Worm (Caenorhabditis elegans) whole organism, L1 larva: ENCODE measurements around the gene T22D1.3.

ENCODE experiments used
- ceh-90 ChIP-seq: sonication (generic microtip); optimal IDR thresholded peaks from 2 replicates; lab custom pipeline; 2016; ENCODE audit warnings: missing genetic modification characterization, missing compliant biosample characterization
- elt-3 ChIP-seq, 6 experiments: fragments of 150-350 bp in 1 of 6; sonication (generic microtip); optimal IDR thresholded peaks; 2 replicates each; lab custom pipeline; 2017 to 2018; ENCODE audit warnings: missing biosample characterization in 6 of 6, missing genetic modification characterization in 6 of 6, inconsistent platforms in 1 of 6
- hlh-4 ChIP-seq: sonication (generic microtip); optimal IDR thresholded peaks from 2 replicates; lab custom pipeline; 2016; ENCODE audit warnings: mild to moderate bottlenecking, missing genetic modification characterization, missing compliant biosample characterization
- nhr-19 ChIP-seq: fragments of 200-800 bp; sonication (Bioruptor generic); conservative IDR thresholded peaks from 2 replicates; pipeline ENCODE4 v1.3.6; 2022; ENCODE audit warnings: missing genetic modification characterization, missing compliant biosample characterization
- nhr-237 ChIP-seq: fragments of 150-350 bp; optimal IDR thresholded peaks from 2 replicates; lab custom pipeline; 2014; ENCODE audit warnings: missing biosample characterization, missing genetic modification characterization
- rnt-1 ChIP-seq: sonication (generic microtip); optimal IDR thresholded peaks from 2 replicates; lab custom pipeline; 2016; ENCODE audit warnings: mild to moderate bottlenecking, missing genetic modification characterization, moderate library complexity, missing compliant biosample characterization
- tbx-2 ChIP-seq: sonication (generic microtip); optimal IDR thresholded peaks from 2 replicates; lab custom pipeline; 2016; ENCODE audit warnings: missing genetic modification characterization, missing compliant biosample characterization
- unc-130 ChIP-seq: fragments of 150-350 bp; optimal IDR thresholded peaks from 2 replicates; lab custom pipeline; 2017; ENCODE audit warnings: missing biosample characterization, missing genetic modification characterization, inconsistent platforms

- no peak for TF ChIP-seq rnt-1 (tag; lab: Kevin White, UChicago)
- no peak for TF ChIP-seq hlh-4 (tag; lab: Kevin White, UChicago)
- TF ChIP-seq ceh-90 = no peak
- no peak for TF ChIP-seq elt-3 (tag; optimal IDR thresholded peaks at IDR 0.05; lab: Kevin White, UChicago)
- TF ChIP-seq nhr-237 (tag; lab: Kevin White, UChicago) = no peak
- TF ChIP-seq tbx-2 (tag; lab: Kevin White, UChicago) = no peak
- no peak for TF ChIP-seq unc-130 (tag; lab: Kevin White, UChicago)
- no peak for TF ChIP-seq nhr-19 (GFP tag; lab: Robert Waterston, UW)
Measured at ce11 chrIV:6937548-6937947, 24.2 kb downstream of the T22D1.3 start, which contains the start of gene npr-12.
